Fruit fly (Drosophila melanogaster): ENCODE measurements around the gene Mrp4.

Mrp4 gene

DNA sequence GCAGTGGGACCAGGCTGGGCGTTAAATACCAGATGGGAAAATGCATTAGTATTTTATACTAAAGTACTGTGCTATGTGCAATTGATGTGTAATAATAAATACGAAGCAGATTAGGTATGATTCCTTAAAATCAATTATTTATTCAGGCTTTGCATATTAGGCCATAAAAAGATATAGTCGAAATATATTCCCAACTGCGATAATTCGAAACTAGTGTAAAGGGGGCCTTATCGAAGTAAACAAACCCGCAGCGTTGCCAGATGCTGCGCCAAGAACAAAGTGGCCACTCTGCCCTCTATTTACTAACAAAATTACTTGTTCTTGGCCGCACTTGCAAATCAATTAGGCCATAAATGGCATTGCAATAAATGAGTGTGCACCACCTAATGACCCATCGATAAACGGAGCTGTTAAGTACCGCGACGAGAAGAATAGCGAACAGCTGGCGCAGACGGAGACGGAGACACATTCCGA is 11.5 kb upstream of the Mrp4 start, which contains the start of gene CG10898 (continued):
- TF ChIP-seq ap (GFP tag; IDR thresholded peaks at IDR 0.05) (peak; percentile 80), otp (GFP tag; IDR thresholded peaks at IDR 0.05) (peak; percentile 88), CG6791 (GFP tag; IDR thresholded peaks at IDR 0.05; ENCODE audit: partially characterized antibody) (no peak), CG3407 (GFP tag; optimal IDR thresholded peaks at IDR 0.05) (peak; percentile 39), pros (GFP tag; optimal IDR thresholded peaks at IDR 0.05) (peak; percentile 14), CrebB (tag; optimal IDR thresholded peaks at IDR 0.05) (peak; percentile 71), CTCF (GFP tag; optimal IDR thresholded peaks at IDR 0.05) (no peak), CG2889 (GFP tag; IDR thresholded peaks at IDR 0.05) (peak; percentile 80), CG3281 (GFP tag; optimal IDR thresholded peaks at IDR 0.05) (peak; percentile 76), H2.0 (GFP tag; IDR thresholded peaks at IDR 0.05) (peak; percentile 88), Nf-YB (GFP tag; optimal IDR thresholded peaks at IDR 0.05) (peak; percentile 42), CG14441 (GFP tag; IDR thresholded peaks at IDR 0.05) (peak; percentile 88), CG9437 (GFP tag; optimal IDR thresholded peaks at IDR 0.05) (peak; percentile 38), CG6272 (GFP tag; IDR thresholded peaks at IDR 0.05) (peak; percentile 80), kay (GFP tag; optimal IDR thresholded peaks at IDR 0.05) (peak; percentile 67), ab (GFP tag; optimal IDR thresholded peaks at IDR 0.05) (peak; percentile 65), run (tag; optimal IDR thresholded peaks at IDR 0.05) (peak; percentile 7), CG33213 (GFP tag; optimal IDR thresholded peaks at IDR 0.05) (peak; percentile 85), zen2 (GFP tag; IDR thresholded peaks at IDR 0.05; ENCODE audit: partially characterized antibody) (no peak), CG9215 (GFP tag; IDR thresholded peaks at IDR 0.05) (peak; percentile 76), eve (GFP tag; optimal IDR thresholded peaks at IDR 0.05) (no peak), corto (GFP tag; optimal IDR thresholded peaks at IDR 0.05) (no peak), Doc3 (GFP tag; IDR thresholded peaks at IDR 0.05; ENCODE audit: partially characterized antibody) (no peak), Spps (tag; optimal IDR thresholded peaks at IDR 0.05) (peak; percentile 62), row (GFP tag; IDR thresholded peaks at IDR 0.05) (peak; percentile 94), her (GFP tag; optimal IDR thresholded peaks at IDR 0.05) (peak; percentile 58), Fer2 (tag; optimal IDR thresholded peaks at IDR 0.05) (peak; percentile 59), Deaf1 (tag; optimal IDR thresholded peaks at IDR 0.05) (peak; percentile 37), CG9932 (GFP tag; IDR thresholded peaks at IDR 0.05) (peak; percentile 91), tin (GFP tag; optimal IDR thresholded peaks at IDR 0.05) (peak; percentile 85), Dll (GFP tag; IDR thresholded peaks at IDR 0.05; ENCODE audit: partially characterized antibody) (peak; percentile 57; the same call in 2 of the 4 replicates), gcm2 (GFP tag; optimal IDR thresholded peaks at IDR 0.05) (no peak), trh (GFP tag; optimal IDR thresholded peaks at IDR 0.05) (peak; percentile 33), vfl (GFP tag; optimal IDR thresholded peaks at IDR 0.05) (peak; percentile 68), Awh (GFP tag; IDR thresholded peaks at IDR 0.05) (peak; percentile 73), BtbVII (GFP tag; optimal IDR thresholded peaks at IDR 0.05) (no peak), gt (GFP tag; IDR thresholded peaks at IDR 0.05) (peak; percentile 70), CG4360 (GFP tag; IDR thresholded peaks at IDR 0.05) (0 out of 2 replicates have a peak, but pooled peaks have one; percentile 32), CG10321 (GFP tag; IDR thresholded peaks at IDR 0.05) (peak; percentile 51), CG3065 (GFP tag; optimal IDR thresholded peaks at IDR 0.05) (peak; percentile 76), CG7987 (GFP tag; optimal IDR thresholded peaks at IDR 0.05) (peak; percentile 69), Ptx1 (GFP tag; IDR thresholded peaks at IDR 0.05) (peak; percentile 87), CG12299 (tag; optimal IDR thresholded peaks at IDR 0.05) (peak; percentile 72), CG11247 (GFP tag; IDR thresholded peaks at IDR 0.05) (peak; percentile 79), CG4328 (GFP tag; optimal IDR thresholded peaks at IDR 0.05) (peak; percentile 60), Nf-YA (GFP tag; IDR thresholded peaks at IDR 0.05) (no peak), CG11093 (GFP tag; IDR thresholded peaks at IDR 0.05) (peak; percentile 49; the same call in 1 of the 3 replicates), CG10147 (GFP tag; optimal IDR thresholded peaks at IDR 0.05) (peak; percentile 66), TFAM (GFP tag; optimal IDR thresholded peaks at IDR 0.05) (peak; percentile 33), sd (tag; optimal IDR thresholded peaks at IDR 0.05) (peak; percentile 98), Bgb (GFP tag; IDR thresholded peaks at IDR 0.05; ENCODE audit: partially characterized antibody) (no peak), CG10366 (GFP tag; IDR thresholded peaks at IDR 0.05) (peak; percentile 86)
